Worm (Caenorhabditis elegans) whole organism, L2 larva: Measurements from ENCODE around the gene F22E5.7.
"Not testable (repeated sequence)": the region's sequence is repeated elsewhere in the genome, so short reads cannot be mapped to it uniquely, and the experiment has no call there.

Experiments
- F13H6.1 ChIP-seq: sonication (generic microtip); optimal IDR thresholded peaks from 2 replicates; lab custom pipeline; 2016; ENCODE audit warnings: missing genetic modification characterization, missing compliant biosample characterization
- ama-1 ChIP-seq: fragments of 150-350 bp; optimal IDR thresholded peaks from 2 replicates; lab custom pipeline; 2018; ENCODE audit warnings: inconsistent platforms
- blmp-1 ChIP-seq: sonication (generic microtip); optimal IDR thresholded peaks from 2 replicates; lab custom pipeline; 2017; ENCODE audit warnings: missing genetic modification characterization, mild to moderate bottlenecking, missing compliant biosample characterization, antibody characterized with exemption, moderate library complexity; ENCODE audit not compliant: insufficient read depth
- egl-27 ChIP-seq: sonication (generic microtip); optimal IDR thresholded peaks from 3 replicates; lab custom pipeline; 2017; ENCODE audit warnings: missing biosample characterization, missing genetic modification reagents, missing genetic modification characterization
- elt-3 ChIP-seq: sonication (generic microtip); optimal IDR thresholded peaks from 2 replicates; lab custom pipeline; 2017; ENCODE audit warnings: missing biosample characterization, missing genetic modification characterization
- lsy-2 ChIP-seq, 2 experiments: fragments of 150-350 bp in 1 of 2; sonication (generic microtip) in 1 of 2; optimal IDR thresholded peaks; 2 replicates each; lab custom pipeline; 2014 to 2017; ENCODE audit warnings: missing biosample characterization in 2 of 2, missing genetic modification characterization in 2 of 2
- mdl-1 ChIP-seq, 2 experiments: fragments of 150-350 bp in 1 of 2; sonication (generic microtip) in 1 of 2; optimal IDR thresholded peaks; 2 replicates each; lab custom pipeline; 2017; ENCODE audit warnings: missing biosample characterization in 2 of 2, missing genetic modification characterization in 2 of 2
- nhr-11 ChIP-seq: fragments of 150-350 bp; optimal IDR thresholded peaks from 2 replicates; lab custom pipeline; 2014; ENCODE audit warnings: missing biosample characterization, missing genetic modification characterization
- nhr-12 ChIP-seq: fragments of 150-350 bp; optimal IDR thresholded peaks from 2 replicates; lab custom pipeline; 2014; ENCODE audit warnings: missing biosample characterization, missing genetic modification characterization
- nhr-77 ChIP-seq: fragments of 150-350 bp; optimal IDR thresholded peaks from 2 replicates; lab custom pipeline; 2014; ENCODE audit warnings: missing biosample characterization, missing genetic modification characterization
- skn-1 ChIP-seq: sonication (generic microtip); optimal IDR thresholded peaks from 2 replicates; lab custom pipeline; 2017; ENCODE audit warnings: missing biosample characterization, missing genetic modification characterization
- snpc-4 ChIP-seq: fragments of 150-350 bp; optimal IDR thresholded peaks from 2 replicates; lab custom pipeline; 2014; ENCODE audit warnings: missing biosample characterization, missing genetic modification characterization
- unc-62 ChIP-seq: fragments of 150-350 bp; optimal IDR thresholded peaks from 2 replicates; lab custom pipeline; 2014; ENCODE audit warnings: missing biosample characterization, missing genetic modification reagents, missing genetic modification characterization
- zag-1 ChIP-seq: fragments of 150-350 bp; optimal IDR thresholded peaks from 2 replicates; lab custom pipeline; 2014; ENCODE audit warnings: missing biosample characterization, missing genetic modification characterization

DNA sequence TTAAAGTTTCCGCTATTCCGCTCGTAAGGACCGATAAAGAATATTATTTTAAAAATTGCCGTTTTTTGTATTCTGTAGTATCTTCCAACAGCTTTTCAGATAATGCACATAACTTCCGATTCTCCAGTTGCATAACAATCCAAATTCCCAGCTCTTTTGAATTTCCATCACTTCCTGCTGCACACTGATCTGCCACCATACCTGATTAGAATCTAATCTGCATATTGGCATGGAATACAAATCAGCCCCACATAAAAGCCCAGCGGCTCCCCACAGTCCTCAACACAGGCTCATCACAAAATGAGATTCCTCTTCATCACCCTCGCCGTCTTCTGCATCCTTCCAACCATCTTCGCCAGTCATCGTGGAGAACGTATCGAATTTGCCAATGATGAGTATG is 46.7 kb downstream of the F22E5.7 start, which contains the start of gene nspf-2:
- TF ChIP-seq snpc-4 (tag; lab: Kevin White, UChicago); ama-1; skn-1 (tag; lab: Kevin White, UChicago); F13H6.1 (tag; lab: Kevin White, UChicago); nhr-77 (tag; lab: Kevin White, UChicago); lsy-2 (tag; optimal IDR thresholded peaks at IDR 0.05; lab: Kevin White, UChicago); unc-62 (GFP tag; lab: Kevin White, UChicago); zag-1; mdl-1 (tag; optimal IDR thresholded peaks at IDR 0.05; lab: Kevin White, UChicago); elt-3 (tag; lab: Kevin White, UChicago); nhr-12 (tag; lab: Kevin White, UChicago); egl-27 (tag; lab: Kevin White, UChicago); nhr-11 (tag; lab: Kevin White, UChicago); blmp-1 (tag; lab: Kevin White, UChicago): not testable (repeated sequence)
